Worm (Caenorhabditis elegans) whole organism, L4 larva: ENCODE results near the gene ZK863.8.

ENCODE experiments used
- F44E2.7 ChIP-seq: fragments of 200-800 bp; sonication (Bioruptor generic); IDR thresholded peaks from 2 replicates; pipeline ENCODE4 v2.1.2; 2022; ENCODE audit warnings: missing genetic modification characterization, missing compliant biosample characterization
- aly-2 ChIP-seq: sonication (generic microtip); optimal IDR thresholded peaks from 2 replicates; lab custom pipeline; 2018; ENCODE audit warnings: missing biosample characterization, missing genetic modification characterization
- ama-1 ChIP-seq: fragments of 150-350 bp; optimal IDR thresholded peaks from 2 replicates; lab custom pipeline; 2014; ENCODE audit warnings: inconsistent platforms, mixed read lengths
- attf-4 ChIP-seq: sonication (generic microtip); optimal IDR thresholded peaks from 3 replicates; lab custom pipeline; 2017; ENCODE audit warnings: missing biosample characterization, missing genetic modification characterization
- ceh-44 ChIP-seq: fragments of 200-800 bp; sonication (Bioruptor generic); IDR thresholded peaks from 2 replicates; pipeline ENCODE4 v1.3.6; 2022; ENCODE audit warnings: missing genetic modification reagents, missing genetic modification characterization, missing compliant biosample characterization
- ceh-82 ChIP-seq: sonication (generic microtip); optimal IDR thresholded peaks from 2 replicates; lab custom pipeline; 2017; ENCODE audit warnings: missing biosample characterization, missing genetic modification characterization
- cey-2 ChIP-seq: sonication (generic microtip); optimal IDR thresholded peaks from 3 replicates; lab custom pipeline; 2017; ENCODE audit warnings: missing genetic modification characterization, mild to moderate bottlenecking, missing compliant biosample characterization, antibody characterized with exemption, borderline replicate concordance; ENCODE audit not compliant: insufficient read depth
- daf-12 ChIP-seq: fragments of 150-350 bp; optimal IDR thresholded peaks from 2 replicates; lab custom pipeline; 2014; ENCODE audit warnings: missing biosample characterization, missing genetic modification reagents, missing genetic modification characterization
- daf-16 ChIP-seq, 3 experiments: sonication (generic microtip); optimal IDR thresholded peaks; 2 replicates each; lab custom pipeline; 2016 to 2017; ENCODE audit warnings: missing genetic modification characterization in 3 of 3, missing genetic modification reagents in 3 of 3, mild to moderate bottlenecking in 2 of 3, missing compliant biosample characterization in 2 of 3, missing biosample characterization in 1 of 3, moderate library complexity in 1 of 3
- daf-19 ChIP-seq: fragments of 200-800 bp; sonication (Bioruptor generic); conservative IDR thresholded peaks from 2 replicates; pipeline ENCODE4 v1.3.6; 2022; ENCODE audit warnings: missing genetic modification characterization, missing compliant biosample characterization
- dmd-6 ChIP-seq: fragments of 200-800 bp; sonication (Bioruptor generic); IDR thresholded peaks from 2 replicates; pipeline ENCODE4 v1.3.6; 2022; ENCODE audit warnings: missing genetic modification reagents, missing genetic modification characterization, missing compliant biosample characterization
- fkh-10 ChIP-seq: fragments of 150-350 bp; optimal IDR thresholded peaks from 2 replicates; lab custom pipeline; 2014; ENCODE audit warnings: missing biosample characterization, missing genetic modification reagents, missing genetic modification characterization
- fos-1 ChIP-seq: fragments of 150-350 bp; optimal IDR thresholded peaks from 2 replicates; lab custom pipeline; 2014; ENCODE audit warnings: missing biosample characterization, missing genetic modification characterization
- hlh-11 ChIP-seq: fragments of 200-800 bp; sonication (Bioruptor generic); optimal IDR thresholded peaks from 2 replicates; lab custom pipeline; 2018; ENCODE audit warnings: mild to moderate bottlenecking, missing genetic modification characterization, missing compliant biosample characterization
- hmg-1.1 ChIP-seq: fragments of 200-800 bp; sonication (Bioruptor generic); IDR thresholded peaks from 2 replicates; pipeline ENCODE4 v1.3.6; 2022; ENCODE audit warnings: missing genetic modification reagents, missing genetic modification characterization, missing compliant biosample characterization
- lin-1 ChIP-seq: fragments of 200-800 bp; sonication (Bioruptor generic); IDR thresholded peaks from 2 replicates; pipeline ENCODE4 v1.3.6; 2022; ENCODE audit warnings: missing genetic modification reagents, missing genetic modification characterization, missing compliant biosample characterization
- lin-13 ChIP-seq: fragments of 150-350 bp; optimal IDR thresholded peaks from 2 replicates; lab custom pipeline; 2014; ENCODE audit warnings: missing biosample characterization, missing genetic modification reagents, missing genetic modification characterization
- lin-38 ChIP-seq: fragments of 200-800 bp; sonication (Bioruptor generic); IDR thresholded peaks from 2 replicates; pipeline ENCODE4 v1.3.6; 2022; ENCODE audit warnings: missing genetic modification reagents, missing genetic modification characterization, missing compliant biosample characterization
- lin-39 ChIP-seq: fragments of 150-350 bp; optimal IDR thresholded peaks from 2 replicates; lab custom pipeline; 2014; ENCODE audit warnings: missing biosample characterization, missing genetic modification reagents, missing genetic modification characterization
- lir-3 ChIP-seq: sonication (generic microtip); optimal IDR thresholded peaks from 2 replicates; lab custom pipeline; 2016; ENCODE audit warnings: mild to moderate bottlenecking, missing genetic modification characterization, missing compliant biosample characterization
- lsy-2 ChIP-seq, 2 experiments: fragments of 150-350 bp in 1 of 2; sonication (generic microtip) in 1 of 2; optimal IDR thresholded peaks; 2 replicates each; lab custom pipeline; 2014 to 2017; ENCODE audit warnings: missing biosample characterization in 2 of 2, missing genetic modification characterization in 2 of 2
- madf-5 ChIP-seq, 2 experiments: fragments of 200-800 bp; sonication (Bioruptor generic); IDR thresholded peaks; 2 replicates each; pipeline ENCODE4 v1.3.6; 2022; ENCODE audit warnings: missing compliant biosample characterization in 2 of 2, missing genetic modification characterization in 2 of 2
- mdt-29 ChIP-seq: fragments of 200-800 bp; sonication (Bioruptor generic); IDR thresholded peaks from 2 replicates; pipeline ENCODE4 v1.3.6; 2022; ENCODE audit warnings: missing genetic modification reagents, missing genetic modification characterization, missing compliant biosample characterization
- mes-2 ChIP-seq: sonication (generic microtip); optimal IDR thresholded peaks from 2 replicates; lab custom pipeline; 2016; ENCODE audit warnings: missing genotype, mild to moderate bottlenecking, missing genetic modification characterization, missing compliant biosample characterization; ENCODE audit not compliant: poor library complexity, severe bottlenecking
- mxl-3 ChIP-seq: fragments of 200-800 bp; sonication (Bioruptor generic); optimal IDR thresholded peaks from 2 replicates; lab custom pipeline; 2018; ENCODE audit warnings: mild to moderate bottlenecking, missing genetic modification characterization, missing compliant biosample characterization
- nhr-10 ChIP-seq: fragments of 150-350 bp; optimal IDR thresholded peaks from 2 replicates; lab custom pipeline; 2014; ENCODE audit warnings: missing biosample characterization, missing genetic modification characterization
- nhr-11 ChIP-seq: fragments of 150-350 bp; optimal IDR thresholded peaks from 2 replicates; lab custom pipeline; 2014; ENCODE audit warnings: missing biosample characterization, missing genetic modification characterization
- nhr-237 ChIP-seq: sonication (generic microtip); optimal IDR thresholded peaks from 2 replicates; lab custom pipeline; 2017; ENCODE audit warnings: missing biosample characterization, missing genetic modification characterization
- nhr-28 ChIP-seq: fragments of 150-350 bp; optimal IDR thresholded peaks from 2 replicates; lab custom pipeline; 2014; ENCODE audit warnings: missing biosample characterization, missing genetic modification characterization
- nhr-42 ChIP-seq: fragments of 200-800 bp; sonication (Bioruptor generic); IDR thresholded peaks from 2 replicates; pipeline ENCODE4 v1.3.6; 2022; ENCODE audit warnings: missing genetic modification characterization, missing compliant biosample characterization
- nhr-76 ChIP-seq: fragments of 150-350 bp; optimal IDR thresholded peaks from 2 replicates; lab custom pipeline; 2014; ENCODE audit warnings: missing biosample characterization, missing genetic modification characterization
- pqm-1 ChIP-seq: sonication (generic microtip); optimal IDR thresholded peaks from 2 replicates; lab custom pipeline; 2017; ENCODE audit warnings: missing biosample characterization, missing genetic modification characterization
- sdz-12 ChIP-seq: fragments of 200-800 bp; sonication (Bioruptor generic); optimal IDR thresholded peaks from 2 replicates; lab custom pipeline; 2018; ENCODE audit warnings: mild to moderate bottlenecking, missing genetic modification characterization, missing compliant biosample characterization
- snpc-4 ChIP-seq: fragments of 150-350 bp; optimal IDR thresholded peaks from 2 replicates; lab custom pipeline; 2014; ENCODE audit warnings: missing biosample characterization, missing genetic modification characterization
- unc-62 ChIP-seq, 3 experiments: fragments of 150-350 bp in 1 of 3; sonication (generic microtip); optimal IDR thresholded peaks in 2 of 3; peaks in 1 of 3; 1 replicate in 1 of 3; 2 replicates in 2 of 3; lab custom pipeline; 2014 to 2017; ENCODE audit warnings: missing biosample characterization in 3 of 3, missing genetic modification characterization in 3 of 3, missing genetic modification reagents in 3 of 3, missing genotype in 1 of 3
- vab-7 ChIP-seq: fragments of 200-800 bp; sonication (Bioruptor generic); IDR thresholded peaks from 2 replicates; pipeline ENCODE4 v1.3.6; 2022; ENCODE audit warnings: missing genetic modification reagents, missing genetic modification characterization, missing compliant biosample characterization
- zip-2 ChIP-seq: fragments of 150-350 bp; optimal IDR thresholded peaks from 2 replicates; lab custom pipeline; 2014; ENCODE audit warnings: missing biosample characterization, missing genetic modification characterization
- ztf-11 ChIP-seq: fragments of 150-350 bp; optimal IDR thresholded peaks from 2 replicates; lab custom pipeline; 2014; ENCODE audit warnings: missing biosample characterization, missing genetic modification characterization

ZK863.8 gene

DNA sequence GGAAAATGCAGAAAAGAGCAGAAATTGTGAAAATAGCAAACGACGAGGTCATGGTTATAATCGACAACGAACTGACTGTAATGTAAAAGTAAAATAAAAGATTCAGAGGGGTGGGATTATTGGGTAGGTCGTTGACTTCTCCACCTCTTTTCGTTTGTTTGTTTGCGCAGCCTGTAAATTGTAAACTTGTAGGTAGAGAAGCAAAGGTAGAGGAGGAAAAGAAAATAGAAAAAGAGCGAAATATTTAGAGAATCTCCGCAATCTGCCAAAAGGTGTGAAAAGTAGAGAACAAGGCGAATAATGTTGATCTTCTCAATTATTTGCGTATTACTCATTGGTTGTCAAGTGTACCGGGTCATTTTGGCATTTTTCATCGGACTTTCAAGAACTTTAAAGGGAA, at the start of gene ZK863.8:
ZK863.8 (minus strand) TSS at position 173 of the 400 bp plus-strand sequence.
- TF ChIP-seq snpc-4 (tag; lab: Kevin White, UChicago) (no peak), aly-2 (tag; lab: Kevin White, UChicago) (no peak), lin-13 (GFP tag; lab: Kevin White, UChicago) (no peak), nhr-11 (tag; lab: Kevin White, UChicago) (no peak), ceh-44 (GFP tag; lab: Robert Waterston, UW) (no peak), nhr-10 (no peak), lsy-2 (tag; optimal IDR thresholded peaks at IDR 0.05; lab: Kevin White, UChicago) (no peak), daf-12 (tag; lab: Kevin White, UChicago) (no peak), sdz-12 (GFP tag; lab: Kevin White, UChicago) (no peak), daf-16 (GFP tag; optimal IDR thresholded peaks at IDR 0.05; lab: Kevin White, UChicago) (no peak), daf-16 (tag; optimal IDR thresholded peaks at IDR 0.05; lab: Kevin White, UChicago) (no peak), daf-19 (GFP tag; lab: Robert Waterston, UW) (no peak), attf-4 (tag; lab: Kevin White, UChicago) (no peak), hmg-1.1 (GFP tag; lab: Robert Waterston, UW) (no peak), mdt-29 (GFP tag; lab: Robert Waterston, UW) (no peak), lir-3 (tag; lab: Kevin White, UChicago) (no peak), pqm-1 (no peak)

- TF ChIP-seq nhr-11 (tag; lab: Kevin White, UChicago) (peak; percentile 26), daf-16 (GFP tag; optimal IDR thresholded peaks at IDR 0.05; lab: Kevin White, UChicago) (peak in 1 of 2 experiments; percentile 100), daf-16 (tag; optimal IDR thresholded peaks at IDR 0.05; lab: Kevin White, UChicago) (no peak), hlh-11 (tag; lab: Kevin White, UChicago) (peak; percentile 33), lin-39 (tag; lab: Kevin White, UChicago) (no peak), fos-1 (tag; lab: Kevin White, UChicago) (no peak)
These were observed 48.2 kb upstream of the ZK863.8 start for ce11 chrV:12235502-12235901.

DNA sequence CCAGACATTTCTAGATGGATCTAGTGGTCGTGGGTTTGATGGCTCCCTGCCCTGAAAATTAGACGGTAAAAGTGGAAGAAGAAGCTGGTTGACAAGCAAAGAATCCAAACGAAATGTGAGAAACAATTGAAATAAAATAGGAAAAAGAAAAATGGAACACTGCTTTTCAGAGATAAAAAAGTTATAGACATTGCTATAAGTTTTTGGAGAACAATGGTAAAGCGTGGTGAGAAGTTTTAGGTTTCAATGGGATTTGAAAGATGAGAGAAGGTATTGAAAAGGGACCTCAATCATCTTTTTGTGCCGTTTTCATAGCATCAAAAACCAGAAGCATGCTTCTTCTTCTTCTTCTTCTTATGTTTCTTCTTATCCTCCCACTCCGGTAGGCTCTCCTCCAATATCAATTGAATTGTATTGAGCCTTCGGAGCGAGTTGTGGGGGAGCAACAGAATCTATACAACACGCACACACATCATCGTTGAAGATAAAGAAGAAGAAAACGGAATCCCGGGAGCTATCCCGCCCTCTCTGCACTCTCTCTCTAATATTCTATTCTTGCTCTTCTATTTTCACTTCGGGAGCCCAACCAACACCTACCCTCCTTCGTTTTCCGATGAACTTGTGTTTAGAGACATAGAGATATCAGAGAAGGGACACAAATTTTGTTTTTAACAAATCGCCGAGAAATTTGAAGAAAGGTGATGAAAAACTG, 47.1 kb upstream of the ZK863.8 start, which contains the start of gene myo-3:
myo-3 (minus strand) TSS at position 51 of the 712 bp plus-strand sequence.
- TF ChIP-seq ama-1 (lab: Kevin White, UChicago), result no peak
- TF ChIP-seq nhr-11 (tag; lab: Kevin White, UChicago), result peak; percentile 9
- TF ChIP-seq hlh-11 (tag; lab: Kevin White, UChicago), result peak; percentile 55
- TF ChIP-seq unc-62 (GFP tag; optimal IDR thresholded peaks at IDR 0.05 in 1 of 2; lab: Kevin White, UChicago), result peak in 1 of 2 experiments; percentile 68
- no peak for TF ChIP-seq unc-62 (tag; optimal IDR thresholded peaks at IDR 0.05; lab: Kevin White, UChicago)
- TF ChIP-seq nhr-28, result peak; percentile 18
- TF ChIP-seq daf-16 (GFP tag; optimal IDR thresholded peaks at IDR 0.05; lab: Kevin White, UChicago), result peak in 1 of 2 experiments; percentile 85
- TF ChIP-seq daf-16 (tag; optimal IDR thresholded peaks at IDR 0.05; lab: Kevin White, UChicago), result no peak

DNA sequence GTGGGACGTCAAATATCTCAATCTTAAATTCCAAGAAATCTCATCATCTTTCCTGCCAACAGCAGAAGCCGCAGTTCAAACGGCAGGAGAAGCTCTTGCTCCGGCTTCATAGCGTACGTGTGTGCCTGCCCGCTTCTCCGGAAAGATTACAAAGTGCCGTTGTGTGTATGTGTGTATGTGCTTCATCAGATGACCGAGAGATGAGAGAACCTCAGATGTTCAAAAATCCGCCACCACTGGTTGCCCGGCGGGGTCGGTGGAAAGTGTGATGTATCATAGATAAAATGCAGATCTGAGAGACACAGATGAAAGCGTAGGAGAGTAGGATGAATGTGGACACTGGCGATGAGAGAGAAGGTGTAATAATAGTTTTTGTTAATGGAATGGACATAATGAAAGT, 46.1 kb upstream of the ZK863.8 start:
- TF ChIP-seq ceh-82 (tag; lab: Kevin White, UChicago) (no peak), nhr-11 (tag; lab: Kevin White, UChicago) (peak; percentile 26), fkh-10 (GFP tag; lab: Kevin White, UChicago) (no peak), daf-16 (GFP tag; optimal IDR thresholded peaks at IDR 0.05; lab: Kevin White, UChicago) (peak in 1 of 2 experiments; percentile 35), daf-16 (tag; optimal IDR thresholded peaks at IDR 0.05; lab: Kevin White, UChicago) (no peak), unc-62 (GFP tag; optimal IDR thresholded peaks at IDR 0.05 in 1 of 2; lab: Kevin White, UChicago) (peak in 1 of 2 experiments; percentile 44), unc-62 (tag; optimal IDR thresholded peaks at IDR 0.05; lab: Kevin White, UChicago) (no peak), F44E2.7 (GFP tag; lab: Robert Waterston, UW) (no peak), hlh-11 (tag; lab: Kevin White, UChicago) (peak; percentile 65), madf-5 (GFP tag; IDR thresholded peaks at IDR 0.05; lab: Robert Waterston, UW) (no peak), nhr-42 (GFP tag; lab: Robert Waterston, UW) (no peak), lin-38 (no peak), nhr-76 (no peak)

- TF ChIP-seq hlh-11 (tag; lab: Kevin White, UChicago), result peak; percentile 7
- TF ChIP-seq nhr-28, result peak; percentile 46
- no peak for TF ChIP-seq fos-1 (tag; lab: Kevin White, UChicago)
- peak; percentile 34 for TF ChIP-seq pqm-1
- TF ChIP-seq lin-1 (GFP tag; lab: Robert Waterston, UW), result no peak
- no peak for TF ChIP-seq unc-62 (GFP tag; optimal IDR thresholded peaks at IDR 0.05 in 1 of 2; lab: Kevin White, UChicago)
- no peak for TF ChIP-seq unc-62 (tag; optimal IDR thresholded peaks at IDR 0.05; lab: Kevin White, UChicago)
- no peak for TF ChIP-seq lin-39 (tag; lab: Kevin White, UChicago)
- TF ChIP-seq dmd-6 (GFP tag; lab: Robert Waterston, UW), result peak; percentile 39; the same call in 1 of the 2 replicates
- TF ChIP-seq mxl-3 (GFP tag; lab: Kevin White, UChicago), result no peak
- TF ChIP-seq nhr-237 (tag; lab: Kevin White, UChicago), result no peak
- TF ChIP-seq sdz-12 (GFP tag; lab: Kevin White, UChicago), result no peak
- TF ChIP-seq vab-7, result no peak
- TF ChIP-seq daf-19 (GFP tag; lab: Robert Waterston, UW), result no peak
- TF ChIP-seq mes-2, result no peak
- TF ChIP-seq daf-12 (tag; lab: Kevin White, UChicago), result no peak
- no peak for TF ChIP-seq ztf-11 (tag; lab: Kevin White, UChicago)
- no peak for TF ChIP-seq cey-2
- no peak for TF ChIP-seq zip-2
These were observed 25.7 kb upstream of the ZK863.8 start, which contains the start of gene vab-8 for ce11 chrV:12213027-12213426. Gene vab-8, plus strand, starts transcription at chrV:12213327.
